Fruit fly (Drosophila melanogaster): ENCODE measurements around the gene CG7606.

Gene CG7606

DNA sequence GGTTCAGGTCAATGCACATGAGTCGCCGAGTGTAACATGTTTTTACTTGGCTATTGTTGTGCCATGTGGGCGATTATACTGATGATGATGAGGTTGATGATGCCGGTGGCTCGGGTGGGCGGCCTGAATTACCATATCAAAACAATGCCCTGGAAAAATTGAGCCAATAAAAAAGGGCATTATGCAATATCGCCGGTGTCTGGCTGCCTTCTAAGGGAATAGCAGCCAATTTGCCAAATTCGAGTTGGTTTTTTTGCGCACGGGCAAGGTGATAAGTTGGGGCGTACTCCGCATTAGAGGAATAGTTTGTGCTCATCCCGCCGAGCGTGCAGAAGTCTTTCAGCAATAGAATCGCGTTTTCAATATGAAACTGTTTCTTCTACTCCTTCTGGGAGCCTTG is 12.7 kb downstream of the CG7606 start, which contains the start of gene CG14329:
Gene CG14329, plus strand, starts transcription at position 301 of the 400 bp plus-strand sequence.
- TF ChIP-seq Ptx1 (GFP tag; IDR thresholded peaks at IDR 0.05) (no peak), sr (GFP tag; IDR thresholded peaks at IDR 0.05) (0 out of 3 replicates have a peak, but pooled peaks have one; percentile 22), jigr1 (GFP tag; IDR thresholded peaks at IDR 0.05) (no peak), Bdp1 (GFP tag; optimal IDR thresholded peaks at IDR 0.05) (no peak), CG17568 (GFP tag; optimal IDR thresholded peaks at IDR 0.05) (no peak), emc (GFP tag; optimal IDR thresholded peaks at IDR 0.05) (no peak)

DNA sequence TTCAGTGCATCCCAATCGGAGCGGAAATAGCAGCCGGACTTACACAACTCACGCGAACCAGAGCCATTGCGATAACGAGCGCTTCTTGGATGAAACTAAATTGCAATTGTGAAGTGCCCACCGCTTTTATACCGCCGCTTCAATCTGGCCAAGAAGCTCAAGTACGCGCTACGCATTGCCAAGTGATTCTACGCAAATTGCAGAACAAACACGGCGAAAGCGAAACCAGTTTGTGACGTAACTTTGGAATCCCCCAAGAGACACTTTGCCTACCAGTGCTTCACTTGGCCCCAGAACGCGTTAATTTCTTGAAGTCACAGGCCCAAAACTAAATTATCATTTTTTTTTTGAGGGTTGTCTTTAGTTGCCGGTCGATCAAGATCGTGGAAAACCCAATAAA is 15.1 kb downstream of the CG7606 start, which contains the start of gene Edg91:
Gene Edg91, minus strand, starts transcription at position 101 of the 400 bp plus-strand sequence.
- TF ChIP-seq CrebB (tag; optimal IDR thresholded peaks at IDR 0.05) (no peak), sima (GFP tag; optimal IDR thresholded peaks at IDR 0.05) (no peak), chinmo (GFP tag; IDR thresholded peaks at IDR 0.05; ENCODE audit: partially characterized antibody) (peak; percentile 65; the same call in 1 of the 4 replicates), Awh (GFP tag; IDR thresholded peaks at IDR 0.05) (no peak)

- TF ChIP-seq CG10147 (GFP tag; optimal IDR thresholded peaks at IDR 0.05) = no peak
- TF ChIP-seq CG34422 (GFP tag; IDR thresholded peaks at IDR 0.05) = no peak
- TF ChIP-seq CG9797 (GFP tag; optimal IDR thresholded peaks at IDR 0.05) = no peak
- no peak for TF ChIP-seq CG3995 (GFP tag; optimal IDR thresholded peaks at IDR 0.05)
- no peak for TF ChIP-seq h (optimal IDR thresholded peaks at IDR 0.05)
- no peak for TF ChIP-seq CG6683 (GFP tag; optimal IDR thresholded peaks at IDR 0.05)
- no peak for TF ChIP-seq Hmx (GFP tag; optimal IDR thresholded peaks at IDR 0.05)
- TF ChIP-seq CG4404 (GFP tag; IDR thresholded peaks at IDR 0.05) = no peak
- no peak for TF ChIP-seq CG10267 (tag; optimal IDR thresholded peaks at IDR 0.05)
- peak; percentile 10 for TF ChIP-seq Sox102F (GFP tag; optimal IDR thresholded peaks at IDR 0.05)
- TF ChIP-seq Oaz (GFP tag; IDR thresholded peaks at IDR 0.05) = no peak
- no peak for TF ChIP-seq pan (optimal IDR thresholded peaks at IDR 0.05)
- TF ChIP-seq pan (GFP tag; optimal IDR thresholded peaks at IDR 0.05 in 1 of 2, IDR thresholded peaks at IDR 0.05 in 1 of 2) = peak in 1 of 2 experiments; percentile 39
- no peak for TF ChIP-seq E2f2 (GFP tag; IDR thresholded peaks at IDR 0.05)
- TF ChIP-seq CG14667 (GFP tag; IDR thresholded peaks at IDR 0.05) = no peak
- no peak for TF ChIP-seq pros (GFP tag; optimal IDR thresholded peaks at IDR 0.05)
- no peak for TF ChIP-seq CG32772 (GFP tag; IDR thresholded peaks at IDR 0.05)
- TF ChIP-seq Oli (tag; optimal IDR thresholded peaks at IDR 0.05) = peak; percentile 20
- TF ChIP-seq CG30020 (tag; optimal IDR thresholded peaks at IDR 0.05) = no peak
- no peak for TF ChIP-seq Dip3 (GFP tag; optimal IDR thresholded peaks at IDR 0.05)
- TF ChIP-seq CG2129 (GFP tag; IDR thresholded peaks at IDR 0.05; ENCODE audit: partially characterized antibody) = no peak
- TF ChIP-seq pho (GFP tag; optimal IDR thresholded peaks at IDR 0.05) = no peak
- no peak for TF ChIP-seq CG4282 (GFP tag; optimal IDR thresholded peaks at IDR 0.05)
- TF ChIP-seq Antp (GFP tag; optimal IDR thresholded peaks at IDR 0.05) = no peak
- no peak for TF ChIP-seq CG16863 (GFP tag; optimal IDR thresholded peaks at IDR 0.05)
- peak in 1 of 2 experiments; percentile 30 for TF ChIP-seq Hr51 (GFP tag; optimal IDR thresholded peaks at IDR 0.05)
- no peak for TF ChIP-seq CG5245 (GFP tag; optimal IDR thresholded peaks at IDR 0.05)
- TF ChIP-seq Fer3 (tag; optimal IDR thresholded peaks at IDR 0.05) = no peak
- TF ChIP-seq Ssrp (tag; optimal IDR thresholded peaks at IDR 0.05) = no peak
- TF ChIP-seq CG3163 (GFP tag; optimal IDR thresholded peaks at IDR 0.05) = no peak
- TF ChIP-seq Meics (GFP tag; optimal IDR thresholded peaks at IDR 0.05) = no peak
- peak; percentile 44 for TF ChIP-seq fd3F (GFP tag; optimal IDR thresholded peaks at IDR 0.05)
- TF ChIP-seq knrl (GFP tag; IDR thresholded peaks at IDR 0.05; ENCODE audit: partially characterized antibody) = no peak
- no peak for TF ChIP-seq CG17359 (tag; optimal IDR thresholded peaks at IDR 0.05)
- TF ChIP-seq Sry-β (GFP tag; optimal IDR thresholded peaks at IDR 0.05) = no peak
- no peak for TF ChIP-seq danr (GFP tag; IDR thresholded peaks at IDR 0.05)
- no peak for TF ChIP-seq CG1603 (tag; optimal IDR thresholded peaks at IDR 0.05)
- no peak for TF ChIP-seq Doc3 (GFP tag; IDR thresholded peaks at IDR 0.05; ENCODE audit: partially characterized antibody)
- no peak for TF ChIP-seq Spps (tag; optimal IDR thresholded peaks at IDR 0.05)
Measured at dm6 chr3R:17611836-17612235, 15.5 kb downstream of the CG7606 start.
